Worm (Caenorhabditis elegans) whole organism, L3 larva: ENCODE results near the gene F58B4.5.

Experiments
- ceh-82 ChIP-seq: fragments of 150-350 bp; optimal IDR thresholded peaks from 2 replicates; lab custom pipeline; 2014; ENCODE audit warnings: missing biosample characterization, missing genetic modification characterization
- elt-2 ChIP-seq: sonication (generic microtip); optimal IDR thresholded peaks from 2 replicates; lab custom pipeline; 2016; ENCODE audit warnings: missing genetic modification reagents, mild to moderate bottlenecking, missing genetic modification characterization, missing compliant biosample characterization
- eor-1 ChIP-seq, 2 experiments: fragments of 150-350 bp; optimal IDR thresholded peaks; 2 replicates each; lab custom pipeline; 2014 to 2018; ENCODE audit warnings: missing biosample characterization in 2 of 2, missing genetic modification characterization in 2 of 2
- jun-1 ChIP-seq: fragments of 150-350 bp; optimal IDR thresholded peaks from 2 replicates; lab custom pipeline; 2014; ENCODE audit warnings: missing biosample characterization, missing genetic modification reagents, missing genetic modification characterization
- pqm-1 ChIP-seq: fragments of 150-350 bp; optimal IDR thresholded peaks from 2 replicates; lab custom pipeline; 2017; ENCODE audit warnings: missing biosample characterization, missing genetic modification characterization, inconsistent platforms
- unc-62 ChIP-seq: fragments of 150-350 bp; sonication (generic microtip); optimal IDR thresholded peaks from 4 replicates; lab custom pipeline; 2014; ENCODE audit warnings: missing biosample characterization, missing genetic modification reagents, missing genetic modification characterization

DNA sequence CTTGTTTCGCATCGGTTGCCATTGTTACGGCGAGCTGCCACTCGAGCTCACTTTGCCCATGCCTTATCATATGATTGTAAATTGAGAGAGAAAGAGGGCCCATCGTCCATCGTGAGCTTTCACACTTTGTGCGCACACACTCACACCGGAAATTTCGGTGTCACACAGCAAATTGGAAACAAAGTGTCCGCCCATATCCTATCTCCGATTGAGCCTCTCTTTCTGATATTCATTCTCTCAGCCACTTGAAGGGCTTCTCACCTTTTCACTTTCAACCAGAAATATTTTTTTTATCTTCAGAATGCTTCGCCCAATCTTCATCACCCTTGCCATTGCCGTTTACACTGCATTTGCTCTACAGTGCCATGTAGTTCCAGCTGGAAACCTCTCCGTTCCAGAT, 3.0 kb upstream of the F58B4.5 start, which contains the start of gene F58B4.3:
- TF ChIP-seq jun-1 (tag; lab: Kevin White, UChicago) (no peak), unc-62 (no peak), elt-2 (tag; lab: Kevin White, UChicago) (no peak), eor-1 (tag; optimal IDR thresholded peaks at IDR 0.05; lab: Kevin White, UChicago) (no peak), ceh-82 (tag; lab: Kevin White, UChicago) (no peak), pqm-1 (tag; lab: Kevin White, UChicago) (no peak)
